Worm (Caenorhabditis elegans): ENCODE measurements around the gene Y73F8A.27.
A peak's percentile ranks its signal among the peaks of the same experiment; 100 is the strongest.

The Y73F8A.27 gene

DNA sequence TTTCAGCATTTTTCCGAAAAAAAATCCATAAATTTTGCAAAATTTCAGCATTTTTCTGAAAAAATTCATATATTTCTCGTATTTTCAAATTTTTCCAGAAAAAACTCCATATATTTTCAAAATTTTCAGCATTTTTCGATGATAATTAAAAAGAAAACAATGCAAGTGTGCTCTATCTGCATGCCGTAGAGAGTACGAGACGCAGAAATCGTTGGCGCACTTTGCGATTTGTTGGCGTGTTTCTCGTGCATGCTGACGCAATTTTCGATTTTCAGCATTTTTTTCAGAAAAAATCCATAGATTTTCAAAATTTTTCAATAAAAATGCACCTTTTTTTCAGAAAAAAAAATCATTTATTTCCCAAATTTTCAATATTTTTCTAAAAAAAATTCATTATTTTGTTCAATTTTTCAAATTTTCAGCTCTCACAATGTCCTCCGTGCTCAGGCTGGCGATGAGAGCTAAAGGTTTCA is at the start of gene Y73F8A.27:
TSS of gene Y73F8A.27 (plus strand) at position 423 of the 473 bp plus-strand sequence.
- peak; percentile 76 for TF ChIP-seq fkh-10 (GFP tag; optimal IDR thresholded peaks at IDR 0.05)
- TF ChIP-seq sea-2 (GFP tag; optimal IDR thresholded peaks at IDR 0.05), result no peak
- peak; percentile 22 for TF ChIP-seq elt-1 (tag; optimal IDR thresholded peaks at IDR 0.05)
- peak; percentile 40 for TF ChIP-seq ama-1 (optimal IDR thresholded peaks at IDR 0.05)
- TF ChIP-seq nfya-1 (tag; optimal IDR thresholded peaks at IDR 0.05; ENCODE audit: insufficient read depth), result peak; percentile 92
- peak; percentile 94 for TF ChIP-seq snpc-4 (tag; optimal IDR thresholded peaks at IDR 0.05)
- no peak for TF ChIP-seq elt-3 (tag; optimal IDR thresholded peaks at IDR 0.05)
- TF ChIP-seq nhr-77 (tag; optimal IDR thresholded peaks at IDR 0.05), result no peak
- no peak for TF ChIP-seq ztf-11 (tag; optimal IDR thresholded peaks at IDR 0.05)
- peak; percentile 92 for TF ChIP-seq skn-1 (tag; optimal IDR thresholded peaks at IDR 0.05)
- peak; percentile 70 for TF ChIP-seq nhr-11 (tag; optimal IDR thresholded peaks at IDR 0.05)
- peak; percentile 97 for TF ChIP-seq pha-4 (tag; optimal IDR thresholded peaks at IDR 0.05)
- peak; percentile 75 for TF ChIP-seq lsy-12 (tag; optimal IDR thresholded peaks at IDR 0.05)
- TF ChIP-seq ztf-4 (tag; optimal IDR thresholded peaks at IDR 0.05), result no peak
- peak; percentile 75 for TF ChIP-seq jun-1 (tag; optimal IDR thresholded peaks at IDR 0.05)
- TF ChIP-seq nhr-12 (tag; optimal IDR thresholded peaks at IDR 0.05), result no peak
- TF ChIP-seq lin-39 (tag; optimal IDR thresholded peaks at IDR 0.05), result peak; percentile 76
- TF ChIP-seq tbx-2 (tag; optimal IDR thresholded peaks at IDR 0.05), result peak; percentile 89
- peak; percentile 50 for TF ChIP-seq zag-1 (tag; optimal IDR thresholded peaks at IDR 0.05)
- no peak for TF ChIP-seq unc-39 (tag; optimal IDR thresholded peaks at IDR 0.05)
- TF ChIP-seq egl-5 (tag; optimal IDR thresholded peaks at IDR 0.05), result peak; percentile 55
- TF ChIP-seq ceh-28 (tag; optimal IDR thresholded peaks at IDR 0.05), result peak; percentile 81
- no peak for TF ChIP-seq ceh-9 (tag; optimal IDR thresholded peaks at IDR 0.05)
- peak in 1 of 2 experiments; percentile 64 for TF ChIP-seq eor-1 (tag; optimal IDR thresholded peaks at IDR 0.05)
- TF ChIP-seq nhr-23 (tag; optimal IDR thresholded peaks at IDR 0.05), result peak; percentile 96
- peak; percentile 97 for TF ChIP-seq lin-15B (tag; optimal IDR thresholded peaks at IDR 0.05)
- peak; percentile 45 for TF ChIP-seq pqm-1 (tag; optimal IDR thresholded peaks at IDR 0.05)
- peak; percentile 77 for TF ChIP-seq R02D3.7 (tag; optimal IDR thresholded peaks at IDR 0.05)
- no peak for TF ChIP-seq aly-2 (tag; optimal IDR thresholded peaks at IDR 0.05)
- peak; percentile 90 for TF ChIP-seq ceh-82 (tag; optimal IDR thresholded peaks at IDR 0.05)
- TF ChIP-seq ZK546.5 (tag; optimal IDR thresholded peaks at IDR 0.05), result peak; percentile 13
- TF ChIP-seq nhr-25 (tag; optimal IDR thresholded peaks at IDR 0.05), result peak; percentile 87
- TF ChIP-seq elt-2 (tag; optimal IDR thresholded peaks at IDR 0.05), result peak; percentile 70
- TF ChIP-seq nhr-67 (tag; optimal IDR thresholded peaks at IDR 0.05), result no peak
- peak; percentile 65 for TF ChIP-seq fkh-2 (tag; optimal IDR thresholded peaks at IDR 0.05)
- TF ChIP-seq fos-1 (tag; optimal IDR thresholded peaks at IDR 0.05), result no peak
- TF ChIP-seq daf-12 (tag; optimal IDR thresholded peaks at IDR 0.05), result peak; percentile 53
- peak; percentile 89 for TF ChIP-seq nhr-43 (tag; optimal IDR thresholded peaks at IDR 0.05; ENCODE audit: poor library complexity, severe bottlenecking)
- peak; percentile 86 for TF ChIP-seq hmg-11 (tag; optimal IDR thresholded peaks at IDR 0.05)

DNA sequence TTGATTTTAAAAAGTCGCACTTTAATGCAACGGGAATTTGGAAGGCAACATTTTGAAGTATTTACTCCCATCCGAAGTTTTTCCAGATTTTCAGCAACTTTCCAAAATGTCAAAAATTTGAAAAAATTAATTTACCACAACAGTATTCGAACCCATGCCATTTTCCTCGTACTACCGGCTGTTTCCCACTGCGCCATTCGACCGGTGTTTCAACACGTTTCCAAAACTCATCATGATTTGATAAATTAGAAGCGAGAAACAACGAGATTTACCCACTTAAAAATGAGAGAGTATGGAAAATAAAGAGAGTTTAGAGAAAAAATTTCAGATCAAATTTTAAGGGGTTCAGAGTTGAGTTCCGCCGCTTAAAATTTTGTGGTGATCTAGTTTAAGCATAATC is 38.8 kb upstream of the Y73F8A.27 start:
- no peak for TF ChIP-seq pha-4 (tag; optimal IDR thresholded peaks at IDR 0.05)
- no peak for TF ChIP-seq lin-39 (tag; optimal IDR thresholded peaks at IDR 0.05)
- TF ChIP-seq pqm-1 (tag; optimal IDR thresholded peaks at IDR 0.05), result peak; percentile 6

DNA sequence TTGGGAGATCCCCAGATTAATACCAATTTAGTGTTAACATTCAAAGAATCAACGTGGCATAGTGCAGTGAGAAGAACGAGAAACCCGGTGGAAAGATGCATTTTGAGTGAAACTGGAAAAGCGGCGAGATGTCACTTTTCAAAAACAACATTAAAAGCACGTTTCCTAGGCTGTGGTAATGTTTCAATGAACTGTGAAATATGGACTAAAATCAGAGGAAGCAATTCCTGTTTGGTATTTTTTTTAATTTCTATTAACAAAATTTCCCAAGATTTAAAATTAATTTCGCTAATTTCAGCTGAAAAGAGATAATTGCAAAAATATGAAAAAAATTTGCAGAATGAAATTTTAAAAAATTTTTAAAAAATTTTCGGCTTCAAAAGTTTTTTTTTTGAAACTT is 31.3 kb upstream of the Y73F8A.27 start, which contains the start of gene Y73F8A.22:
TSS of gene Y73F8A.22 (minus strand) at position 101 of the 400 bp plus-strand sequence.
- no peak for TF ChIP-seq ceh-28 (tag; optimal IDR thresholded peaks at IDR 0.05)
- no peak for TF ChIP-seq tbx-2 (tag; optimal IDR thresholded peaks at IDR 0.05)
- TF ChIP-seq fos-1 (tag; optimal IDR thresholded peaks at IDR 0.05), result no peak
- no peak for TF ChIP-seq R02D3.7 (tag; optimal IDR thresholded peaks at IDR 0.05)

DNA sequence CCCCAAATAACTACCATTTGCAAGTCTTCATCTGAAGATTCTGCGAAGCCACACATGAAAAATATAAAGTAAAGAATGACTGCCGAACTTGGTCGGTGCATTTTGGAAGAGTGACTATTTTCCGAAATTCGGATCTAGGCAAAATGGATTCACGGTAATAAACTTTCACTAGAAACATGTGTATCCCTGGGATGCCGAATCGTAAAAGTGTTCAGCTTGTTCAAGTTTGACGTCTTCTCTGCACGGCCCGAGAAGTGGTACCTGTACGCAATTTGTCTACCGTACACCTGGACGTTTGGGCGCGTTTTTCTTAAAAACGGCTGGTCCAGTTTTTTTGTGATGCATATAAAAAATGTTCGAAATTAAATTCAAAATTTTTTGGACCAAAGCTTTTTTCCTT is 28.1 kb upstream of the Y73F8A.27 start, which contains the start of gene Y73F8A.23:
TSS of gene Y73F8A.23 (minus strand) at position 101 of the 400 bp plus-strand sequence.
- TF ChIP-seq fkh-2 (tag; optimal IDR thresholded peaks at IDR 0.05) (no peak), jun-1 (tag; optimal IDR thresholded peaks at IDR 0.05) (no peak), nhr-23 (tag; optimal IDR thresholded peaks at IDR 0.05) (no peak), ztf-11 (tag; optimal IDR thresholded peaks at IDR 0.05) (no peak), pha-4 (tag; optimal IDR thresholded peaks at IDR 0.05) (no peak), R02D3.7 (tag; optimal IDR thresholded peaks at IDR 0.05) (no peak), ZK546.5 (tag; optimal IDR thresholded peaks at IDR 0.05) (no peak), ceh-9 (tag; optimal IDR thresholded peaks at IDR 0.05) (no peak)

All from whole organism, L3 larva.